Worm (Caenorhabditis elegans): ENCODE measurements around the gene F14H12.17.

F14H12.17 gene

DNA sequence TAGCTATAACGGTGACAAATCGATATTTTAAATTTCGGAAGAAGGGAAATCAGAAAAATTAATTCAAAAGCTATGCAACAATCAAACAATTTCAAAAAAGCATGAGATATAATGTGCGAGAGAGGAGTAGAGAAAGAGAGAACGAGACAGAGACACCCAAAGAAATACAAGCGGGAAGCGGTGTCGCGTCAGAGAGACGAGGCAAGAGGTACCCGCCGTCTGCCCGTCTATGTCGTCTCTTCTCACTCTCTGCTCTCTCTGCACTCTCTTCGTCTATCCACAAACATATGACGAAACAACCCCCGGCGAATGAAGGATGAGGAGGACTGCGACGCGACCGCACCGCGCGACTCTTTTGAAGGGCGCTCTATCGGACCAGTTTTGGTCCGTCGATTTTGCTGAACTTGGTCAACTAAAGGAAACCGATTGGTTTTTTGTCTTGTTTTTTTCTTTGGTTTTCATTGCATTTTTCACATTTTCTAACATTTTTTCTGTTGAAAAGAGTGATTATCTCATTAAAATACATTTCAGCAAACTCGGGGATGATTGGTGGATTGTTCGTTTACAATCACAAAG lies 25.8 kb upstream of the F14H12.17 start, which contains the start of gene dpy-23 (continued):
- TF ChIP-seq saeg-2 (GFP tag; IDR thresholded peaks at IDR 0.05) (0 out of 2 replicates have a peak, but pooled peaks have one; percentile 39), ama-1 (optimal IDR thresholded peaks at IDR 0.05) (no peak), daf-19 (GFP tag; conservative IDR thresholded peaks at IDR 0.05) (no peak), lin-29 (GFP tag; IDR thresholded peaks at IDR 0.05) (no peak), nhr-76 (tag; optimal IDR thresholded peaks at IDR 0.05) (no peak), unc-39 (tag; optimal IDR thresholded peaks at IDR 0.05) (no peak), ztf-11 (tag; optimal IDR thresholded peaks at IDR 0.05) (no peak), zip-2 (tag; optimal IDR thresholded peaks at IDR 0.05) (peak; percentile 38), ces-1 (GFP tag; optimal IDR thresholded peaks at IDR 0.05) (no peak), attf-4 (tag; optimal IDR thresholded peaks at IDR 0.05) (no peak), madf-9 (GFP tag; conservative IDR thresholded peaks at IDR 0.05) (peak; percentile 82), dpl-1 (GFP tag; optimal IDR thresholded peaks at IDR 0.05) (peak; percentile 61), lin-39 (tag; optimal IDR thresholded peaks at IDR 0.05) (no peak), dmd-8 (GFP tag; IDR thresholded peaks at IDR 0.05) (no peak), skn-1 (tag; optimal IDR thresholded peaks at IDR 0.05) (no peak), ZK546.5 (tag; optimal IDR thresholded peaks at IDR 0.05) (no peak), arid-1 (GFP tag; conservative IDR thresholded peaks at IDR 0.05) (peak; percentile 90), ceh-82 (tag; optimal IDR thresholded peaks at IDR 0.05) (no peak), spr-3 (GFP tag; optimal IDR thresholded peaks at IDR 0.05) (no peak), rbr-2 (tag; optimal IDR thresholded peaks at IDR 0.05) (peak; percentile 94), nhr-11 (tag; optimal IDR thresholded peaks at IDR 0.05) (peak; percentile 92), zfp-3 (GFP tag; conservative IDR thresholded peaks at IDR 0.05) (peak; percentile 67; the same call in 1 of the 2 replicates), zip-11 (GFP tag; IDR thresholded peaks at IDR 0.05) (no peak), ceh-62 (tag; optimal IDR thresholded peaks at IDR 0.05) (no peak), F37D6.2 (tag; optimal IDR thresholded peaks at IDR 0.05) (peak; percentile 84), snpc-4 (tag; optimal IDR thresholded peaks at IDR 0.05) (no peak), vab-7 (GFP tag; IDR thresholded peaks at IDR 0.05) (peak; percentile 53; the same call in 1 of the 2 replicates), pqm-1 (tag; optimal IDR thresholded peaks at IDR 0.05) (no peak), T20F7.1 (GFP tag; optimal IDR thresholded peaks at IDR 0.05) (peak; percentile 75), tra-1 (GFP tag; IDR thresholded peaks at IDR 0.05) (peak; percentile 86), lin-38 (GFP tag; IDR thresholded peaks at IDR 0.05) (peak; percentile 60), nhr-10 (tag; optimal IDR thresholded peaks at IDR 0.05) (peak; percentile 85), F49E8.2 (tag; optimal IDR thresholded peaks at IDR 0.05; ENCODE audit: borderline replicate concordance) (no peak), ceh-44 (GFP tag; IDR thresholded peaks at IDR 0.05) (no peak), R02D3.7 (tag; optimal IDR thresholded peaks at IDR 0.05) (no peak), sdz-12 (GFP tag; optimal IDR thresholded peaks at IDR 0.05) (no peak), nhr-41 (GFP tag; IDR thresholded peaks at IDR 0.05) (peak; percentile 49; the same call in 1 of the 2 replicates), zag-1 (tag; optimal IDR thresholded peaks at IDR 0.05) (peak; percentile 77), hlh-11 (tag; optimal IDR thresholded peaks at IDR 0.05) (peak; percentile 98), F26F4.8 (GFP tag; conservative IDR thresholded peaks at IDR 0.05) (no peak), egl-43 (GFP tag; IDR thresholded peaks at IDR 0.05) (peak; percentile 89), ZK337.2 (GFP tag; IDR thresholded peaks at IDR 0.05) (no peak), fkh-10 (GFP tag; optimal IDR thresholded peaks at IDR 0.05) (peak; percentile 70), gei-8 (GFP tag; optimal IDR thresholded peaks at IDR 0.05) (no peak), mdl-1 (tag; optimal IDR thresholded peaks at IDR 0.05) (peak; percentile 78 to 90), hmg-1.1 (GFP tag; IDR thresholded peaks at IDR 0.05) (peak; percentile 93), D1046.2 (GFP tag; IDR thresholded peaks at IDR 0.05) (no peak), pha-4 (GFP tag; IDR thresholded peaks at IDR 0.05) (peak; percentile 73), pha-4 (tag; optimal IDR thresholded peaks at IDR 0.05) (peak; percentile 69), mdt-29 (GFP tag; IDR thresholded peaks at IDR 0.05) (0 out of 2 replicates have a peak, but pooled peaks have one; percentile 41), nhr-48 (tag; optimal IDR thresholded peaks at IDR 0.05) (peak; percentile 88), mep-1 (tag; optimal IDR thresholded peaks at IDR 0.05) (peak; percentile 97)
